Fruit fly (Drosophila melanogaster) whole organism, embryonic: ENCODE data around the gene CG7695.

Source experiments
- Bgb ChIP-seq: fragments of 200-800 bp; sonication (Bioruptor generic); IDR thresholded peaks from 2 replicates; pipeline ENCODE4 v1.3.6; 2022; ENCODE audit warnings: missing biosample characterization, missing genetic modification characterization; ENCODE audit not compliant: partially characterized antibody
- CG10366 ChIP-seq: fragments of 200-800 bp; sonication (Bioruptor generic); IDR thresholded peaks from 2 replicates; pipeline ENCODE4 v1.3.6; 2022; ENCODE audit warnings: missing biosample characterization, missing genetic modification characterization
- CG10431 ChIP-seq: fragments of 200-800 bp; sonication (Bioruptor generic); optimal IDR thresholded peaks from 3 replicates; lab custom pipeline; 2018; ENCODE audit warnings: missing biosample characterization, mild to moderate bottlenecking, missing genetic modification characterization
- CG11398 ChIP-seq: fragments of 200-800 bp; sonication (Bioruptor generic); optimal IDR thresholded peaks from 2 replicates; lab custom pipeline; 2016; ENCODE audit warnings: missing biosample characterization, missing genetic modification characterization
- CG13894 ChIP-seq: fragments of 200-800 bp; sonication (Bioruptor generic); optimal IDR thresholded peaks from 3 replicates; lab custom pipeline; 2018; ENCODE audit warnings: missing biosample characterization, mild to moderate bottlenecking, missing genetic modification characterization, moderate library complexity
- CG14014 ChIP-seq: fragments of 200-800 bp; sonication (Bioruptor generic); IDR thresholded peaks from 2 replicates; pipeline ENCODE4 v1.3.6; 2022; ENCODE audit warnings: missing biosample characterization, missing genetic modification characterization
- CG14441 ChIP-seq: fragments of 200-800 bp; sonication (Bioruptor generic); IDR thresholded peaks from 2 replicates; pipeline ENCODE4 v1.3.6; 2022; ENCODE audit warnings: missing biosample characterization, missing genetic modification characterization
- CG17328 ChIP-seq: fragments of 200-800 bp; sonication (Bioruptor generic); IDR thresholded peaks from 2 replicates; pipeline ENCODE4 v1.3.6; 2022; ENCODE audit warnings: missing biosample characterization, missing genetic modification characterization
- CG18011 ChIP-seq: fragments of 200-800 bp; sonication (Bioruptor generic); optimal IDR thresholded peaks from 2 replicates; lab custom pipeline; 2017; ENCODE audit warnings: missing biosample characterization, missing genetic modification characterization, mild to moderate bottlenecking, moderate library complexity, missing genotype
- CG2712 ChIP-seq: fragments of 200-800 bp; optimal IDR thresholded peaks from 3 replicates; lab custom pipeline; 2019; ENCODE audit warnings: missing biosample characterization, mild to moderate bottlenecking, missing genetic modification characterization, moderate library complexity
- CG30403 ChIP-seq: fragments of 200-800 bp; sonication (Bioruptor generic); optimal IDR thresholded peaks from 3 replicates; lab custom pipeline; 2016; ENCODE audit warnings: missing biosample characterization, missing genetic modification characterization
- CG32767 ChIP-seq: fragments of 200-800 bp; sonication (Bioruptor generic); IDR thresholded peaks from 2 replicates; pipeline ENCODE4 v1.3.6; 2022; ENCODE audit warnings: missing biosample characterization, missing genetic modification characterization
- CG32772 ChIP-seq: fragments of 200-800 bp; sonication (Bioruptor generic); IDR thresholded peaks from 2 replicates; pipeline ENCODE4 v1.3.6; 2022; ENCODE audit warnings: missing biosample characterization, missing genetic modification characterization
- CG33213 ChIP-seq: fragments of 200-800 bp; sonication (Bioruptor generic); optimal IDR thresholded peaks from 3 replicates; lab custom pipeline; 2016; ENCODE audit warnings: missing biosample characterization, missing genetic modification characterization
- CG34224 ChIP-seq: fragments of 200-800 bp; sonication (Bioruptor generic); IDR thresholded peaks from 3 replicates; pipeline ENCODE4 v1.3.6; 2022; ENCODE audit warnings: missing biosample characterization, missing genetic modification characterization; ENCODE audit not compliant: partially characterized antibody
- CG7745 ChIP-seq: fragments of 200-800 bp; sonication (Bioruptor generic); optimal IDR thresholded peaks from 2 replicates; lab custom pipeline; 2018; ENCODE audit warnings: missing biosample characterization, mild to moderate bottlenecking, missing genetic modification characterization, moderate library complexity
- CG9932 ChIP-seq: fragments of 200-800 bp; sonication (Bioruptor generic); IDR thresholded peaks from 2 replicates; pipeline ENCODE4 v1.3.6; 2022; ENCODE audit warnings: missing biosample characterization, missing genetic modification characterization
- CrebB ChIP-seq: fragments of 200-800 bp; sonication (Bioruptor generic); optimal IDR thresholded peaks from 3 replicates; lab custom pipeline; 2018; ENCODE audit warnings: missing biosample characterization, mild to moderate bottlenecking, missing genetic modification characterization
- Deaf1 ChIP-seq: fragments of 200-800 bp; optimal IDR thresholded peaks from 3 replicates; lab custom pipeline; 2019; ENCODE audit warnings: missing biosample characterization, mild to moderate bottlenecking, missing genetic modification characterization, moderate library complexity
- Dek ChIP-seq: fragments of 200-800 bp; sonication (Bioruptor generic); optimal IDR thresholded peaks from 3 replicates; lab custom pipeline; 2019; ENCODE audit warnings: missing biosample characterization, mild to moderate bottlenecking, missing genetic modification characterization, moderate library complexity
- E2f1 ChIP-seq: fragments of 200-800 bp; sonication (Bioruptor generic); IDR thresholded peaks from 2 replicates; pipeline ENCODE4 v1.3.6; 2022; ENCODE audit warnings: missing biosample characterization, missing genetic modification characterization
- H2.0 ChIP-seq: fragments of 200-800 bp; sonication (Bioruptor generic); IDR thresholded peaks from 2 replicates; pipeline ENCODE4 v1.3.6; 2022; ENCODE audit warnings: missing biosample characterization, missing genetic modification characterization
- Kr ChIP-seq: fragments of 200-800 bp; sonication (Bioruptor generic); optimal IDR thresholded peaks from 2 replicates; lab custom pipeline; 2017; ENCODE audit warnings: missing biosample characterization, mild to moderate bottlenecking, missing genetic modification characterization
- Neu2 ChIP-seq: fragments of 200-800 bp; sonication (Bioruptor generic); optimal IDR thresholded peaks from 3 replicates; lab custom pipeline; 2016; ENCODE audit warnings: missing biosample characterization, missing genetic modification characterization, borderline replicate concordance
- Nf-YA ChIP-seq: fragments of 200-800 bp; sonication (Bioruptor generic); IDR thresholded peaks from 2 replicates; pipeline ENCODE4 v1.3.6; 2022; ENCODE audit warnings: missing biosample characterization, missing genetic modification characterization
- Pdp1 ChIP-seq, 2 experiments: fragments of 200-800 bp; sonication (Bioruptor generic); optimal IDR thresholded peaks; 3 replicates each; lab custom pipeline; 2016; ENCODE audit warnings: missing biosample characterization in 2 of 2, missing genetic modification characterization in 2 of 2, mild to moderate bottlenecking in 1 of 2, moderate library complexity in 1 of 2
- Ptx1 ChIP-seq: fragments of 200-800 bp; sonication (Bioruptor generic); IDR thresholded peaks from 2 replicates; pipeline ENCODE4 v1.3.6; 2022; ENCODE audit warnings: missing biosample characterization, missing genetic modification characterization
- Sox100B ChIP-seq: fragments of 200-800 bp; sonication (Bioruptor generic); optimal IDR thresholded peaks from 3 replicates; lab custom pipeline; 2018; ENCODE audit warnings: missing biosample characterization, mild to moderate bottlenecking, missing genetic modification characterization
- ase ChIP-seq: fragments of 200-800 bp; sonication (Bioruptor generic); IDR thresholded peaks from 3 replicates; pipeline ENCODE4 v1.3.6; 2022; ENCODE audit warnings: missing biosample characterization, missing genetic modification characterization
- ato ChIP-seq: fragments of 200-800 bp; sonication (Bioruptor generic); IDR thresholded peaks from 2 replicates; pipeline ENCODE4 v1.3.6; 2022; ENCODE audit warnings: missing biosample characterization, missing genetic modification characterization; ENCODE audit not compliant: partially characterized antibody
- bab2 ChIP-seq: fragments of 200-800 bp; sonication (Bioruptor generic); optimal IDR thresholded peaks from 2 replicates; lab custom pipeline; 2016; ENCODE audit warnings: missing biosample characterization, missing genetic modification characterization
- bigmax ChIP-seq: fragments of 200-800 bp; sonication (Bioruptor generic); optimal IDR thresholded peaks from 2 replicates; lab custom pipeline; 2018; ENCODE audit warnings: missing biosample characterization, mild to moderate bottlenecking, missing genetic modification characterization
- bsh ChIP-seq, 2 experiments: fragments of 200-800 bp; sonication (Bioruptor generic); optimal IDR thresholded peaks; 2 replicates each; lab custom pipeline; 2017 to 2018; ENCODE audit warnings: mild to moderate bottlenecking in 2 of 2, missing biosample characterization in 2 of 2, missing genetic modification characterization in 2 of 2, moderate library complexity in 1 of 2
- dysf ChIP-seq: fragments of 200-800 bp; sonication (Bioruptor generic); IDR thresholded peaks from 3 replicates; pipeline ENCODE4 v1.3.6; 2022; ENCODE audit warnings: missing biosample characterization, missing genetic modification characterization
- esg ChIP-seq: fragments of 200-800 bp; sonication (Bioruptor generic); conservative IDR thresholded peaks from 2 replicates; pipeline ENCODE4 v1.3.6; 2022; ENCODE audit warnings: missing biosample characterization, missing genetic modification characterization
- eyg ChIP-seq: fragments of 200-800 bp; sonication (Bioruptor generic); optimal IDR thresholded peaks from 3 replicates; lab custom pipeline; 2016; ENCODE audit warnings: missing biosample characterization, missing genetic modification characterization
- grau ChIP-seq: fragments of 200-800 bp; optimal IDR thresholded peaks from 3 replicates; lab custom pipeline; 2019; ENCODE audit warnings: missing biosample characterization, mild to moderate bottlenecking, missing genetic modification characterization, moderate library complexity
- nau ChIP-seq: fragments of 200-800 bp; sonication (Bioruptor generic); optimal IDR thresholded peaks from 3 replicates; lab custom pipeline; 2017; ENCODE audit warnings: missing biosample characterization, mild to moderate bottlenecking, missing genetic modification characterization, missing genetic modification reagents
- ro ChIP-seq: fragments of 200-800 bp; sonication (Bioruptor generic); IDR thresholded peaks from 2 replicates; pipeline ENCODE4 v1.3.6; 2022; ENCODE audit warnings: missing biosample characterization, missing genetic modification characterization
- sd ChIP-seq: fragments of 200-800 bp; sonication (Bioruptor generic); optimal IDR thresholded peaks from 3 replicates; lab custom pipeline; 2018; ENCODE audit warnings: missing biosample characterization, mild to moderate bottlenecking, missing genetic modification characterization, moderate library complexity
- sens ChIP-seq: fragments of 200-800 bp; sonication (Bioruptor generic); peaks from one replicate; lab custom pipeline; 2016; ENCODE audit warnings: missing biosample characterization, missing genetic modification characterization
- shn ChIP-seq: fragments of 200-800 bp; sonication (Bioruptor generic); optimal IDR thresholded peaks from 3 replicates; lab custom pipeline; 2016; ENCODE audit warnings: missing biosample characterization, missing genetic modification characterization
- sr ChIP-seq: fragments of 200-800 bp; sonication (Bioruptor generic); IDR thresholded peaks from 3 replicates; pipeline ENCODE4 v1.3.6; 2022; ENCODE audit warnings: missing biosample characterization, missing genetic modification characterization
- stwl ChIP-seq: fragments of 200-800 bp; sonication (Bioruptor generic); optimal IDR thresholded peaks from 3 replicates; lab custom pipeline; 2018; ENCODE audit warnings: missing biosample characterization, mild to moderate bottlenecking, missing genetic modification characterization, moderate library complexity
- toy ChIP-seq: fragments of 200-800 bp; sonication (Bioruptor generic); IDR thresholded peaks from 2 replicates; pipeline ENCODE4 v1.3.6; 2022; ENCODE audit warnings: missing biosample characterization, missing genetic modification characterization
- trem ChIP-seq: fragments of 200-800 bp; optimal IDR thresholded peaks from 3 replicates; lab custom pipeline; 2019; ENCODE audit warnings: missing biosample characterization, mild to moderate bottlenecking, missing genetic modification characterization, moderate library complexity
- wek ChIP-seq: fragments of 200-800 bp; sonication (Bioruptor generic); optimal IDR thresholded peaks from 3 replicates; lab custom pipeline; 2018; ENCODE audit warnings: missing biosample characterization, mild to moderate bottlenecking, missing genetic modification characterization, moderate library complexity
- zf30C ChIP-seq: fragments of 200-800 bp; sonication (Bioruptor generic); optimal IDR thresholded peaks from 3 replicates; lab custom pipeline; 2018; ENCODE audit warnings: missing biosample characterization, mild to moderate bottlenecking, missing genetic modification characterization
- zfh1 ChIP-seq: fragments of 200-800 bp; sonication (Bioruptor generic); IDR thresholded peaks from 3 replicates; pipeline ENCODE4 v1.3.6; 2022; ENCODE audit warnings: missing biosample characterization, missing genetic modification characterization

The CG7695 gene

dm6 chr3R:18583881-18584545, 33.3 kb downstream of the CG7695 start (continued):
- peak; percentile 97 for TF ChIP-seq Pdp1 (GFP tag; optimal IDR thresholded peaks at IDR 0.05; lab: Kevin White, UChicago)
- TF ChIP-seq CG13894 (tag; lab: Kevin White, UChicago) = peak; percentile 93
- peak; percentile 85 for TF ChIP-seq sr (GFP tag; lab: Robert Waterston, UW)
- peak; percentile 82 for TF ChIP-seq Neu2
- peak; percentile 88 for TF ChIP-seq wek (GFP tag; lab: Kevin White, UChicago)
- TF ChIP-seq zfh1 (GFP tag; lab: Robert Waterston, UW) = peak; percentile 94
- peak; percentile 97 for TF ChIP-seq bab2 (GFP tag; lab: Kevin White, UChicago)
- TF ChIP-seq Deaf1 = peak; percentile 85
- peak; percentile 94 for TF ChIP-seq CG9932 (GFP tag; lab: Robert Waterston, UW)
- TF ChIP-seq CG17328 (GFP tag; lab: Robert Waterston, UW) = peak; percentile 93
- peak; percentile 94 for TF ChIP-seq CrebB
- TF ChIP-seq Sox100B (GFP tag; lab: Kevin White, UChicago) = peak; percentile 99
- TF ChIP-seq CG32767 (GFP tag; lab: Robert Waterston, UW) = peak; percentile 89
- peak; percentile 85 for TF ChIP-seq CG18011 (GFP tag; lab: Kevin White, UChicago)
- peak; percentile 91 for TF ChIP-seq CG32772 (GFP tag; lab: Robert Waterston, UW)
- peak; percentile 95 for TF ChIP-seq Ptx1
- peak; percentile 94 for TF ChIP-seq ase (GFP tag; lab: Robert Waterston, UW)
- TF ChIP-seq sd (tag; lab: Kevin White, UChicago) = peak; percentile 95
- peak; percentile 90 for TF ChIP-seq esg (GFP tag; lab: Robert Waterston, UW)
- TF ChIP-seq CG14014 (GFP tag; lab: Robert Waterston, UW) = peak; percentile 91
- TF ChIP-seq eyg (GFP tag; lab: Kevin White, UChicago) = peak; percentile 92
- no peak for TF ChIP-seq zf30C (GFP tag; lab: Kevin White, UChicago)
- peak; percentile 90 for TF ChIP-seq Nf-YA
- peak; percentile 95 for TF ChIP-seq E2f1
- TF ChIP-seq stwl (tag; lab: Kevin White, UChicago) = peak; percentile 43
- peak; percentile 96 for TF ChIP-seq CG11398 (GFP tag; lab: Kevin White, UChicago)
- TF ChIP-seq H2.0 (GFP tag; lab: Robert Waterston, UW) = peak; percentile 88
- TF ChIP-seq nau (GFP tag; lab: Kevin White, UChicago) = peak; percentile 99
- TF ChIP-seq CG10366 (GFP tag; lab: Robert Waterston, UW) = peak; percentile 91
- TF ChIP-seq ato = no peak
- TF ChIP-seq CG14441 = peak; percentile 94
- TF ChIP-seq trem = peak; percentile 95
- peak; percentile 97 for TF ChIP-seq dysf (GFP tag; lab: Robert Waterston, UW)
- no peak; the same call in none of the 3 replicates for TF ChIP-seq CG34224 (GFP tag; lab: Robert Waterston, UW)
- peak; percentile 39; the same call in 1 of the 2 replicates for TF ChIP-seq Bgb (GFP tag; lab: Robert Waterston, UW)
- TF ChIP-seq sens = peak; percentile 100
- peak; percentile 89 to 98 for TF ChIP-seq bsh (GFP tag; optimal IDR thresholded peaks at IDR 0.05; lab: Kevin White, UChicago)
- peak; percentile 88 for TF ChIP-seq ro (GFP tag; lab: Robert Waterston, UW)
- TF ChIP-seq CG2712 (tag; lab: Kevin White, UChicago) = peak; percentile 98
- TF ChIP-seq CG30403 (GFP tag; lab: Kevin White, UChicago) = peak; percentile 98
- TF ChIP-seq Dek (tag; lab: Kevin White, UChicago) = peak; percentile 95
- TF ChIP-seq shn (GFP tag; lab: Kevin White, UChicago) = peak; percentile 93
- TF ChIP-seq CG7745 (tag; lab: Kevin White, UChicago) = peak; percentile 84
- TF ChIP-seq CG33213 (GFP tag; lab: Kevin White, UChicago) = peak; percentile 94
- TF ChIP-seq grau (tag; lab: Kevin White, UChicago) = peak; percentile 96
- peak; percentile 56 for TF ChIP-seq bigmax (GFP tag; lab: Kevin White, UChicago)
- TF ChIP-seq Kr (GFP tag; lab: Kevin White, UChicago) = peak; percentile 84
- peak; percentile 77 for TF ChIP-seq toy (GFP tag; lab: Robert Waterston, UW)
- peak; percentile 96 for TF ChIP-seq CG10431 (GFP tag; lab: Kevin White, UChicago)
